Fruit fly (Drosophila melanogaster) whole organism, prepupa: Measurements from ENCODE around the gene dsd.
A peak's percentile ranks its signal among the peaks of the same experiment; 100 is the strongest.

Experiments used
- Blimp-1 ChIP-seq: fragments of 200-800 bp; sonication (Bioruptor generic); optimal IDR thresholded peaks from 3 replicates; lab custom pipeline; 2017; ENCODE audit warnings: missing biosample characterization, missing genetic modification characterization, mild to moderate bottlenecking, moderate library complexity, missing genetic modification reagents
- CG10631 ChIP-seq: fragments of 200-800 bp; sonication (Bioruptor generic); optimal IDR thresholded peaks from 2 replicates; lab custom pipeline; 2016; ENCODE audit warnings: missing biosample characterization, missing genetic modification characterization
- CG10669 ChIP-seq: fragments of 200-800 bp; sonication (Bioruptor generic); optimal IDR thresholded peaks from 3 replicates; lab custom pipeline; 2018; ENCODE audit warnings: missing biosample characterization, mild to moderate bottlenecking, missing genetic modification characterization, moderate library complexity
- CG11762 ChIP-seq: fragments of 200-800 bp; sonication (Bioruptor generic); optimal IDR thresholded peaks from 3 replicates; lab custom pipeline; 2016; ENCODE audit warnings: missing biosample characterization, missing genetic modification characterization; ENCODE audit not compliant: insufficient read depth
- CG11902 ChIP-seq: fragments of 200-800 bp; sonication (Bioruptor generic); optimal IDR thresholded peaks from 3 replicates; lab custom pipeline; 2016; ENCODE audit warnings: missing biosample characterization, missing genetic modification characterization
- CG15336 ChIP-seq: fragments of 200-800 bp; sonication (Bioruptor generic); IDR thresholded peaks from 2 replicates; pipeline ENCODE4 v1.3.6; 2022; ENCODE audit warnings: missing biosample characterization, missing genetic modification characterization
- CG1621 ChIP-seq: fragments of 200-800 bp; sonication (Bioruptor generic); optimal IDR thresholded peaks from 3 replicates; lab custom pipeline; 2018; ENCODE audit warnings: missing biosample characterization, mild to moderate bottlenecking, missing genetic modification characterization
- CG16779 ChIP-seq: fragments of 200-800 bp; sonication (Bioruptor generic); optimal IDR thresholded peaks from 3 replicates; lab custom pipeline; 2017; ENCODE audit warnings: missing biosample characterization, mild to moderate bottlenecking, missing genetic modification characterization
- CG3032 ChIP-seq: fragments of 200-800 bp; optimal IDR thresholded peaks from 2 replicates; lab custom pipeline; 2019; ENCODE audit warnings: missing biosample characterization, mild to moderate bottlenecking, missing genetic modification characterization, moderate library complexity
- CG31627 ChIP-seq: fragments of 200-800 bp; sonication (Bioruptor generic); optimal IDR thresholded peaks from 3 replicates; lab custom pipeline; 2016; ENCODE audit warnings: missing biosample characterization, missing genetic modification characterization
- CG32006 ChIP-seq: fragments of 200-800 bp; sonication (Bioruptor generic); optimal IDR thresholded peaks from 3 replicates; lab custom pipeline; 2017; ENCODE audit warnings: missing biosample characterization, mild to moderate bottlenecking, missing genetic modification characterization
- CG34406 ChIP-seq: fragments of 200-800 bp; sonication (Bioruptor generic); optimal IDR thresholded peaks from 3 replicates; lab custom pipeline; 2016; ENCODE audit warnings: missing biosample characterization, missing genetic modification characterization
- CG3919 ChIP-seq: fragments of 200-800 bp; sonication (Bioruptor generic); optimal IDR thresholded peaks from 3 replicates; lab custom pipeline; 2016; ENCODE audit warnings: missing biosample characterization, missing genetic modification characterization
- CG4318 ChIP-seq: fragments of 200-800 bp; sonication (Bioruptor generic); optimal IDR thresholded peaks from 3 replicates; lab custom pipeline; 2017; ENCODE audit warnings: missing biosample characterization, mild to moderate bottlenecking, missing genetic modification characterization
- CG6792 ChIP-seq: fragments of 200-800 bp; sonication (Bioruptor generic); optimal IDR thresholded peaks from 3 replicates; lab custom pipeline; 2016; ENCODE audit warnings: missing biosample characterization, missing genetic modification characterization
- CG6808 ChIP-seq: fragments of 200-800 bp; sonication (Bioruptor generic); optimal IDR thresholded peaks from 3 replicates; lab custom pipeline; 2017; ENCODE audit warnings: missing biosample characterization, missing genetic modification characterization, mild to moderate bottlenecking, moderate library complexity, missing genetic modification reagents
- CG6854 ChIP-seq: fragments of 200-800 bp; sonication (Bioruptor generic); optimal IDR thresholded peaks from 2 replicates; lab custom pipeline; 2017; ENCODE audit warnings: missing biosample characterization, mild to moderate bottlenecking, missing genetic modification characterization
- CG7368 ChIP-seq: fragments of 200-800 bp; sonication (Bioruptor generic); optimal IDR thresholded peaks from 3 replicates; lab custom pipeline; 2016; ENCODE audit warnings: missing biosample characterization, missing genetic modification characterization
- CG8632 ChIP-seq: fragments of 200-800 bp; sonication (Bioruptor generic); optimal IDR thresholded peaks from 3 replicates; lab custom pipeline; 2016; ENCODE audit warnings: missing biosample characterization, missing genetic modification characterization
- Eip78C ChIP-seq: fragments of 200-800 bp; sonication (Bioruptor generic); peaks from one replicate; lab custom pipeline; 2016; ENCODE audit warnings: missing biosample characterization, missing genetic modification characterization
- Ets21C ChIP-seq: fragments of 200-800 bp; sonication (Bioruptor generic); optimal IDR thresholded peaks from 3 replicates; lab custom pipeline; 2016; ENCODE audit warnings: missing biosample characterization, missing genetic modification characterization
- Ets96B ChIP-seq: fragments of 200-800 bp; optimal IDR thresholded peaks from 2 replicates; lab custom pipeline; 2019; ENCODE audit warnings: missing biosample characterization, mild to moderate bottlenecking, missing genetic modification characterization, moderate library complexity
- Gug ChIP-seq: fragments of 200-800 bp; sonication (Bioruptor generic); IDR thresholded peaks from 2 replicates; pipeline ENCODE4 v1.3.6; 2022; ENCODE audit warnings: missing biosample characterization, missing genetic modification characterization
- Hr38 ChIP-seq: sonication (Bioruptor generic); optimal IDR thresholded peaks from 2 replicates; lab custom pipeline; 2016; ENCODE audit warnings: missing biosample characterization, missing genetic modification characterization
- Hr39 ChIP-seq: fragments of 200-800 bp; sonication (Bioruptor generic); optimal IDR thresholded peaks from 2 replicates; lab custom pipeline; 2016; ENCODE audit warnings: missing biosample characterization, missing genetic modification characterization
- Lpt ChIP-seq: fragments of 200-800 bp; sonication (Bioruptor generic); optimal IDR thresholded peaks from 3 replicates; lab custom pipeline; 2016; ENCODE audit warnings: missing biosample characterization, missing genetic modification characterization
- Met ChIP-seq: fragments of 200-800 bp; sonication (Bioruptor generic); optimal IDR thresholded peaks from 3 replicates; lab custom pipeline; 2016; ENCODE audit warnings: missing biosample characterization, missing genetic modification characterization
- OdsH ChIP-seq: fragments of 200-800 bp; sonication (Bioruptor generic); optimal IDR thresholded peaks from 3 replicates; lab custom pipeline; 2016; ENCODE audit warnings: missing biosample characterization, missing genetic modification characterization
- Smox ChIP-seq: fragments of 200-800 bp; sonication (Bioruptor generic); optimal IDR thresholded peaks from 3 replicates; lab custom pipeline; 2016; ENCODE audit warnings: missing biosample characterization, missing genetic modification characterization
- Sox102F ChIP-seq: fragments of 200-800 bp; sonication (Bioruptor generic); optimal IDR thresholded peaks from 2 replicates; lab custom pipeline; 2016; ENCODE audit warnings: missing biosample characterization, mild to moderate bottlenecking, missing genetic modification characterization
- Sox14 ChIP-seq: fragments of 200-800 bp; sonication (Bioruptor generic); optimal IDR thresholded peaks from 3 replicates; lab custom pipeline; 2016; ENCODE audit warnings: missing biosample characterization, missing genetic modification characterization
- achi ChIP-seq: fragments of 200-800 bp; sonication (Bioruptor generic); optimal IDR thresholded peaks from 3 replicates; lab custom pipeline; 2016; ENCODE audit warnings: missing biosample characterization, missing genetic modification characterization
- acj6 ChIP-seq: fragments of 200-800 bp; sonication (Bioruptor generic); optimal IDR thresholded peaks from 3 replicates; lab custom pipeline; 2016; ENCODE audit warnings: missing biosample characterization, missing genetic modification characterization
- cyc ChIP-seq: fragments of 200-800 bp; sonication (Bioruptor generic); optimal IDR thresholded peaks from 3 replicates; lab custom pipeline; 2016; ENCODE audit warnings: missing biosample characterization, missing genetic modification characterization
- dac ChIP-seq: fragments of 200-800 bp; sonication (Bioruptor generic); optimal IDR thresholded peaks from 2 replicates; lab custom pipeline; 2017; ENCODE audit warnings: missing biosample characterization, mild to moderate bottlenecking, missing genetic modification characterization
- dsx ChIP-seq: fragments of 200-800 bp; optimal IDR thresholded peaks from 3 replicates; lab custom pipeline; 2019; ENCODE audit warnings: missing biosample characterization, mild to moderate bottlenecking, missing genetic modification characterization, moderate library complexity; ENCODE audit not compliant: poor library complexity, severe bottlenecking
- eg ChIP-seq: fragments of 200-800 bp; sonication (Bioruptor generic); IDR thresholded peaks from 3 replicates; pipeline ENCODE4 v1.3.6; 2022; ENCODE audit warnings: missing biosample characterization, missing genetic modification characterization
- esn ChIP-seq: fragments of 200-800 bp; sonication (Bioruptor generic); optimal IDR thresholded peaks from 2 replicates; lab custom pipeline; 2016; ENCODE audit warnings: missing biosample characterization, mild to moderate bottlenecking, missing genetic modification characterization, moderate library complexity
- fd59A ChIP-seq: fragments of 200-800 bp; sonication (Bioruptor generic); optimal IDR thresholded peaks from 2 replicates; lab custom pipeline; 2017; ENCODE audit warnings: missing biosample characterization, mild to moderate bottlenecking, missing genetic modification characterization, missing genetic modification reagents
- fkh ChIP-seq: fragments of 200-800 bp; sonication (Bioruptor generic); optimal IDR thresholded peaks from 3 replicates; lab custom pipeline; 2017; ENCODE audit warnings: missing biosample characterization, mild to moderate bottlenecking, missing genetic modification characterization, moderate library complexity
- lz ChIP-seq: fragments of 200-800 bp; sonication (Bioruptor generic); optimal IDR thresholded peaks from 3 replicates; lab custom pipeline; 2016; ENCODE audit warnings: missing biosample characterization, missing genetic modification characterization
- net ChIP-seq: fragments of 200-800 bp; sonication (Bioruptor generic); optimal IDR thresholded peaks from 3 replicates; lab custom pipeline; 2016; ENCODE audit warnings: missing biosample characterization, missing genetic modification characterization
- pdm3 ChIP-seq: fragments of 200-800 bp; sonication (Bioruptor generic); optimal IDR thresholded peaks from 3 replicates; lab custom pipeline; 2016; ENCODE audit warnings: missing biosample characterization, missing genetic modification characterization
- salr ChIP-seq, 2 experiments: fragments of 200-800 bp; sonication (Bioruptor generic); optimal IDR thresholded peaks; 3 replicates each; lab custom pipeline; 2016 to 2018; ENCODE audit warnings: missing biosample characterization in 2 of 2, missing genetic modification characterization in 2 of 2, mild to moderate bottlenecking in 1 of 2
- ss ChIP-seq, 2 experiments: fragments of 200-800 bp; sonication (Bioruptor generic); optimal IDR thresholded peaks; 2 replicates in 1 of 2; 3 replicates in 1 of 2; lab custom pipeline; 2017 to 2018; ENCODE audit warnings: mild to moderate bottlenecking in 2 of 2, missing biosample characterization in 2 of 2, missing genetic modification characterization in 2 of 2, moderate library complexity in 1 of 2
- svp ChIP-seq: fragments of 200-800 bp; sonication (Bioruptor generic); peaks from one replicate; lab custom pipeline; 2016; ENCODE audit warnings: missing biosample characterization, missing genetic modification characterization
- topi ChIP-seq: fragments of 200-800 bp; sonication (Bioruptor generic); optimal IDR thresholded peaks from 3 replicates; lab custom pipeline; 2016; ENCODE audit warnings: missing biosample characterization, missing genetic modification characterization

The dsd gene

DNA sequence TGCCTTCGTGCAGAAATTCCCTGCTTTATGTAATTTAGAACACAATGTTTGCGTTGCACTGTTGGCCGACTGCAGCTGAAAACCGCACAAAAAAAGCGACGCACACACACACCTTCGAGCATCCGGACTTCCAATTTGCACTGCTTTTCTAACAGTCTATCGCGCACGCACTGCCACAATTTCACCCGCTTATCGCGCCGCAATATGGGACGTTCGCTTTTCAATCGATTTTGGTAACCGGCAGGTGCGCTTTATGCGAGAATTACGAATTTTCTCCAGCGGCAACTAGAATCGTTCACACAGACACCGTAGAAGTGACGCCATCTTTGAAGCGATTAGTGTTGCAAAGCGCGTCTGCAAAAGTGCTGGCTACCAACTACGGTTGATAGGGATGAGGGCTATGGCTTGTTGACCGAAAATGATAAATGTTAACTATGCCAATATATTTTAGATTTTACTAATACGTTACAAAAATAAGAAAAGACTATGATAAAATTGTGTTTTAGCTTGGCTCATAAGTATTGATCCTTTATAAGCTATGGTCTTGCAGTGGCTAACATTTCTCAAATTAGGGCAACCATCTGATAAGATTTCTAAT, 25.2 kb downstream of the dsd start, which contains the start of gene wdb:
Gene wdb (minus strand): TSS at position 352 of the 598 bp plus-strand sequence.
- TF ChIP-seq Eip78C (GFP tag; lab: Kevin White, UChicago) (peak; percentile 73), svp (GFP tag; lab: Kevin White, UChicago) (peak; percentile 53), CG6808 (no peak), CG11762 (GFP tag; lab: Kevin White, UChicago) (peak; percentile 9), CG10631 (GFP tag; lab: Kevin White, UChicago) (no peak), Hr39 (GFP tag; lab: Kevin White, UChicago) (peak; percentile 70), CG31627 (GFP tag; lab: Kevin White, UChicago) (peak; percentile 74), Ets21C (peak; percentile 65), ss (GFP tag; optimal IDR thresholded peaks at IDR 0.05; lab: Kevin White, UChicago) (no peak), net (GFP tag; lab: Kevin White, UChicago) (peak; percentile 52), CG6854 (GFP tag; lab: Kevin White, UChicago) (peak; percentile 33), Sox102F (peak; percentile 56), CG32006 (GFP tag; lab: Kevin White, UChicago) (no peak), CG6792 (GFP tag; lab: Kevin White, UChicago) (peak; percentile 33), eg (no peak), Sox14 (GFP tag; lab: Kevin White, UChicago) (peak; percentile 73), Blimp-1 (no peak), CG16779 (no peak), CG3919 (GFP tag; lab: Kevin White, UChicago) (peak; percentile 72), lz (GFP tag; lab: Kevin White, UChicago) (peak; percentile 71), achi (GFP tag; lab: Kevin White, UChicago) (no peak), Lpt (no peak), Hr38 (no peak), esn (GFP tag; lab: Kevin White, UChicago) (peak; percentile 71), CG34406 (GFP tag; lab: Kevin White, UChicago) (peak; percentile 31), topi (GFP tag; lab: Kevin White, UChicago) (peak; percentile 51), pdm3 (GFP tag; lab: Kevin White, UChicago) (peak; percentile 66), cyc (GFP tag; lab: Kevin White, UChicago) (peak; percentile 68), dsx (GFP tag; lab: Kevin White, UChicago) (no peak), salr (GFP tag; optimal IDR thresholded peaks at IDR 0.05; lab: Kevin White, UChicago) (peak in 1 of 2 experiments; percentile 29), Smox (GFP tag; lab: Kevin White, UChicago) (peak; percentile 35), acj6 (GFP tag; lab: Kevin White, UChicago) (no peak), Gug (no peak), CG11902 (peak; percentile 19), CG7368 (GFP tag; lab: Kevin White, UChicago) (peak; percentile 48), fkh (GFP tag; lab: Kevin White, UChicago) (no peak), CG3032 (tag; lab: Kevin White, UChicago) (peak; percentile 29), Met (GFP tag; lab: Kevin White, UChicago) (peak; percentile 60), CG1621 (tag; lab: Kevin White, UChicago) (no peak), CG4318 (GFP tag; lab: Kevin White, UChicago) (no peak)

DNA sequence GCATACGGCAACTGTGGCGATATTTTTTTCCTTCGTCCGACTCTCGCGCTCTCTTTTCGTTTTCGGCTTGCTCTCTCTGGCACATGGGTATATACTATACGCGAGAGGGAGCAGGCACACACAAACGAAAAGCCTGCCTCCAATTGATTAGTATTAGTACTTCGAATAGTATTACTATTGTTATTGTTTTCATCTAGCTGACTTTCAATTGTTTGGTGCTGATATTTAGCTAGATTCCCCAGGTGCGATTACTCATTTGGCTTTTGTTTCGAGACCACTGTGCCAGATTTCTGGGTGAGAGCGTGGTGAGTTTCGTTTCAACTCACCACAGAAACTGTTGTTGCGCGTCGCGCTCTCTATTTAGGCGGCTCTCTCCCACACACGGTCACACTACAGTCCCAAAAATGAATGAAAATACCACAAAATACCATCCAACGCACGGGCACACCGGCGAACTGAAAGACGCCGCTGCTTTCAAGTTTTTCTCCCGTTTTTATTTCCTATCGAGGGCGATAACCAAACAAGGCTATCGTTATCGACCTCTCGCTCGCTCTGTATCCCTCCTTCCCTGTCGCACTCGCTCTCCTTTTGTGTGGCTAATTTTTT, 25.8 kb downstream of the dsd start:
- TF ChIP-seq svp (GFP tag; lab: Kevin White, UChicago) (peak; percentile 85), Blimp-1 (no peak), CG1621 (tag; lab: Kevin White, UChicago) (peak; percentile 68), CG10669 (GFP tag; lab: Kevin White, UChicago) (peak; percentile 67), fkh (GFP tag; lab: Kevin White, UChicago) (no peak), Ets96B (tag; lab: Kevin White, UChicago) (peak; percentile 70), eg (no peak), OdsH (GFP tag; lab: Kevin White, UChicago) (peak; percentile 83), Hr38 (no peak), Hr39 (GFP tag; lab: Kevin White, UChicago) (peak; percentile 59), Sox14 (GFP tag; lab: Kevin White, UChicago) (peak; percentile 79), CG15336 (GFP tag; lab: Robert Waterston, UW) (no peak), achi (GFP tag; lab: Kevin White, UChicago) (peak; percentile 84), CG6854 (GFP tag; lab: Kevin White, UChicago) (peak; percentile 81), fd59A (no peak), CG31627 (GFP tag; lab: Kevin White, UChicago) (peak; percentile 65), CG34406 (GFP tag; lab: Kevin White, UChicago) (peak; percentile 69), CG4318 (GFP tag; lab: Kevin White, UChicago) (no peak), topi (GFP tag; lab: Kevin White, UChicago) (peak; percentile 86), Ets21C (peak; percentile 14), CG8632 (GFP tag; lab: Kevin White, UChicago) (peak; percentile 69), acj6 (GFP tag; lab: Kevin White, UChicago) (peak; percentile 72), dac (no peak), CG6792 (GFP tag; lab: Kevin White, UChicago) (peak; percentile 74)
